Fruit fly (Drosophila melanogaster) S2 (cell line): ENCODE measurements around the gene CG10570.

Experiments used
- CG8478 ChIP-seq: fragments of >200 bp; optimal IDR thresholded peaks from 2 replicates; lab custom pipeline; 2018
- CTCF ChIP-seq, 2 experiments: fragments of >200 bp; optimal IDR thresholded peaks; 2 replicates each; lab custom pipeline; 2018

DNA sequence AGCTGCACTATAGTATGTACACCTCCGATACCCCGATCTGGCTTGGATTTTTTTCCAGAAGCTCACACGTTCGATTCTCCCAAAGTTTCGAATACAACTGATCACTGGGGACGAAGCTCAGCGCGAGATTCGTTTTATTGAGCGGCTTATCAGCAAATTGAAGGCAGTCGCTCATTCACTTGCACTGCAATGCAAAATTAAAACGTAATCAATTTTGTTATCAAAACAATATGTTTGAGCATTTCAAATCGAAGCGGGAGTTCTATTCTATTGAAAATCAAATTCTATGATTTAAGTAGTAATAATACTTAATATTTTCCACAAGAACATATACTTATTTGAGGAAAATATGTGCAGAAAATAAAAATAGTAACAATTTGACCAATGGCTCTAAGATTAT, 33.4 kb upstream of the CG10570 start, which contains the start of gene CG33120:
- TF ChIP-seq CG8478 (lab: Kevin White, UChicago) (no peak), CTCF (optimal IDR thresholded peaks at IDR 0.05; lab: Kevin White, UChicago) (no peak)
